Worm (Caenorhabditis elegans) whole organism, L4/young adult: ENCODE data around the gene Y6E2A.5.

Experiments
- W03F9.2 ChIP-seq: fragments of 150-350 bp; optimal IDR thresholded peaks from 2 replicates; lab custom pipeline; 2014; ENCODE audit warnings: missing biosample characterization, missing genetic modification characterization
- dao-5 ChIP-seq: sonication (generic microtip); optimal IDR thresholded peaks from 2 replicates; lab custom pipeline; 2016; ENCODE audit warnings: missing genotype, missing genetic modification characterization, moderate library complexity, missing compliant biosample characterization
- him-1 ChIP-seq: sonication (generic microtip); optimal IDR thresholded peaks from 2 replicates; lab custom pipeline; 2016; ENCODE audit warnings: missing genotype, missing genetic modification reagents, missing genetic modification characterization, missing compliant biosample characterization

The Y6E2A.5 gene

ce11 chrV:15733020-15733419 lies 14.6 kb upstream of the Y6E2A.5 start:
- TF ChIP-seq dao-5 (tag; lab: Kevin White, UChicago) = no peak
- no peak for TF ChIP-seq W03F9.2 (tag; lab: Kevin White, UChicago)
- no peak for TF ChIP-seq him-1 (tag; lab: Kevin White, UChicago)

- TF ChIP-seq W03F9.2 (tag; lab: Kevin White, UChicago) (no peak), dao-5 (tag; lab: Kevin White, UChicago) (no peak), him-1 (tag; lab: Kevin White, UChicago) (no peak)
Measured at ce11 chrV:15732209-15732608, 13.7 kb upstream of the Y6E2A.5 start, which contains the start of gene str-38. Gene str-38 (minus strand): TSS chrV:15732309.

- no peak for TF ChIP-seq W03F9.2 (tag; lab: Kevin White, UChicago)
Measured at ce11 chrV:15730459-15730858, 12.0 kb upstream of the Y6E2A.5 start, which contains the start of gene Y6E2A.10. Gene Y6E2A.10 (minus strand): TSS chrV:15730559.

- TF ChIP-seq dao-5 (tag; lab: Kevin White, UChicago) (no peak), W03F9.2 (tag; lab: Kevin White, UChicago) (no peak), him-1 (tag; lab: Kevin White, UChicago) (no peak)
Measured at ce11 chrV:15726610-15727009, 8.1 kb upstream of the Y6E2A.5 start, which contains the start of the genes irld-57 and sfxn-1.3. Gene irld-57 (minus strand): TSS chrV:15726710. Gene sfxn-1.3 (plus strand): TSS chrV:15726841.

- TF ChIP-seq dao-5 (tag; lab: Kevin White, UChicago) (no peak), W03F9.2 (tag; lab: Kevin White, UChicago) (no peak), him-1 (tag; lab: Kevin White, UChicago) (no peak)
Measured at ce11 chrV:15721888-15722287, 3.4 kb upstream of the Y6E2A.5 start, which contains the start of gene srh-140. Gene srh-140 (plus strand): TSS chrV:15722188.

- TF ChIP-seq dao-5 (tag; lab: Kevin White, UChicago) = no peak
- no peak for TF ChIP-seq him-1 (tag; lab: Kevin White, UChicago)
Measured at ce11 chrV:15721431-15721830, 3.0 kb upstream of the Y6E2A.5 start.

- TF ChIP-seq dao-5 (tag; lab: Kevin White, UChicago) (no peak), W03F9.2 (tag; lab: Kevin White, UChicago) (no peak), him-1 (tag; lab: Kevin White, UChicago) (no peak)
Measured at ce11 chrV:15719570-15719969, 1.1 kb upstream of the Y6E2A.5 start, which contains the start of gene Y6E2A.7. Gene Y6E2A.7 (plus strand): TSS chrV:15719870.

ce11 chrV:15716679-15717078 lies 1.8 kb downstream of the Y6E2A.5 start, which contains the start of gene Y6E2A.4:
Gene Y6E2A.4 (minus strand): TSS chrV:15716779.
- TF ChIP-seq W03F9.2 (tag; lab: Kevin White, UChicago) (no peak), dao-5 (tag; lab: Kevin White, UChicago) (no peak), him-1 (tag; lab: Kevin White, UChicago) (no peak)

ce11 chrV:15715636-15716035 lies 2.8 kb downstream of the Y6E2A.5 start:
- TF ChIP-seq dao-5 (tag; lab: Kevin White, UChicago) = no peak

ce11 chrV:15712385-15712784 lies 6.1 kb downstream of the Y6E2A.5 start:
- TF ChIP-seq W03F9.2 (tag; lab: Kevin White, UChicago) (no peak), him-1 (tag; lab: Kevin White, UChicago) (no peak)

ce11 chrV:15711898-15712297 lies 6.6 kb downstream of the Y6E2A.5 start, which contains the start of gene str-101:
Gene str-101 (minus strand): TSS chrV:15711998.
- no peak for TF ChIP-seq him-1 (tag; lab: Kevin White, UChicago)
- TF ChIP-seq W03F9.2 (tag; lab: Kevin White, UChicago) = no peak
- no peak for TF ChIP-seq dao-5 (tag; lab: Kevin White, UChicago)

ce11 chrV:15710401-15710800 lies 8.1 kb downstream of the Y6E2A.5 start, which contains the start of gene Y6E2A.1:
Gene Y6E2A.1 (minus strand): TSS chrV:15710501.
- TF ChIP-seq dao-5 (tag; lab: Kevin White, UChicago) = no peak
- no peak for TF ChIP-seq him-1 (tag; lab: Kevin White, UChicago)
- no peak for TF ChIP-seq W03F9.2 (tag; lab: Kevin White, UChicago)

- TF ChIP-seq him-1 (tag; lab: Kevin White, UChicago) (no peak), W03F9.2 (tag; lab: Kevin White, UChicago) (no peak), dao-5 (tag; lab: Kevin White, UChicago) (no peak)
Measured at ce11 chrV:15707982-15708381, 10.5 kb downstream of the Y6E2A.5 start.

- TF ChIP-seq W03F9.2 (tag; lab: Kevin White, UChicago) = no peak
- TF ChIP-seq him-1 (tag; lab: Kevin White, UChicago) = no peak
- TF ChIP-seq dao-5 (tag; lab: Kevin White, UChicago) = no peak
Measured at ce11 chrV:15704745-15705144, 13.7 kb downstream of the Y6E2A.5 start, which contains the start of gene twk-34. Gene twk-34 (plus strand): TSS chrV:15704960.
